Worm (Caenorhabditis elegans) whole organism, young adult: ENCODE measurements around the gene nth-1.

Source experiments
- B0035.1 ChIP-seq: sonication (generic microtip); optimal IDR thresholded peaks from 2 replicates; lab custom pipeline; 2016; ENCODE audit warnings: missing genetic modification characterization, mild to moderate bottlenecking, missing compliant biosample characterization, missing genotype, missing genetic modification reagents
- F10E7.11 ChIP-seq: sonication (generic microtip); optimal IDR thresholded peaks from 2 replicates; lab custom pipeline; 2017; ENCODE audit warnings: mild to moderate bottlenecking, missing genetic modification characterization, moderate library complexity, missing compliant biosample characterization
- F22D6.2 ChIP-seq: sonication (generic microtip); optimal IDR thresholded peaks from 2 replicates; lab custom pipeline; 2016; ENCODE audit warnings: mild to moderate bottlenecking, missing genetic modification characterization, missing compliant biosample characterization
- F33H1.4 ChIP-seq: fragments of 200-800 bp; sonication (Bioruptor generic); IDR thresholded peaks from 2 replicates; pipeline ENCODE4 v1.3.6; 2022; ENCODE audit warnings: missing genetic modification reagents, missing genetic modification characterization, missing compliant biosample characterization
- F37B4.10 ChIP-seq: fragments of 200-800 bp; sonication (Bioruptor generic); IDR thresholded peaks from 2 replicates; pipeline ENCODE4 v1.3.6; 2022; ENCODE audit warnings: missing genetic modification characterization, missing compliant biosample characterization
- F55B11.4 ChIP-seq: sonication (generic microtip); optimal IDR thresholded peaks from 2 replicates; lab custom pipeline; 2016; ENCODE audit warnings: missing compliant biosample characterization, missing genetic modification characterization, borderline replicate concordance; ENCODE audit not compliant: insufficient read depth
- T26A5.8 ChIP-seq: sonication (generic microtip); optimal IDR thresholded peaks from 2 replicates; lab custom pipeline; 2016; ENCODE audit warnings: missing genetic modification characterization, missing compliant biosample characterization
- Y53G8AR.9 ChIP-seq: fragments of 200-800 bp; sonication (Bioruptor generic); conservative IDR thresholded peaks from 2 replicates; pipeline ENCODE4 v1.3.6; 2022; ENCODE audit warnings: missing genetic modification reagents, missing genetic modification characterization, missing compliant biosample characterization
- ZK185.1 ChIP-seq: sonication (generic microtip); optimal IDR thresholded peaks from 2 replicates; lab custom pipeline; 2016; ENCODE audit warnings: mild to moderate bottlenecking, missing genetic modification characterization, missing compliant biosample characterization; ENCODE audit not compliant: poor library complexity, severe bottlenecking
- bed-2 ChIP-seq: fragments of 200-800 bp; sonication (Bioruptor generic); IDR thresholded peaks from 2 replicates; pipeline ENCODE4 v1.3.6; 2022; ENCODE audit warnings: missing genetic modification reagents, missing genetic modification characterization, missing compliant biosample characterization
- ccch-3 ChIP-seq: fragments of 200-800 bp; sonication (Bioruptor generic); optimal IDR thresholded peaks from 2 replicates; lab custom pipeline; 2018; ENCODE audit warnings: mild to moderate bottlenecking, missing genetic modification characterization, missing compliant biosample characterization
- ceh-79 ChIP-seq: sonication (generic microtip); optimal IDR thresholded peaks from 2 replicates; lab custom pipeline; 2017; ENCODE audit warnings: mild to moderate bottlenecking, missing genetic modification characterization, missing compliant biosample characterization
- ceh-91 ChIP-seq: fragments of 200-800 bp; sonication (Bioruptor generic); IDR thresholded peaks from 2 replicates; pipeline ENCODE4 v1.3.6; 2022; ENCODE audit warnings: missing genetic modification reagents, missing genetic modification characterization, missing compliant biosample characterization
- chd-7 ChIP-seq: sonication (generic microtip); optimal IDR thresholded peaks from 2 replicates; lab custom pipeline; 2016; ENCODE audit warnings: mild to moderate bottlenecking, missing genetic modification characterization, moderate library complexity, missing compliant biosample characterization
- dpl-1 ChIP-seq: fragments of 150-350 bp; optimal IDR thresholded peaks from 2 replicates; lab custom pipeline; 2014; ENCODE audit warnings: missing biosample characterization, missing genetic modification reagents, missing genetic modification characterization
- egl-18 ChIP-seq: fragments of 200-800 bp; sonication (Bioruptor generic); IDR thresholded peaks from 2 replicates; pipeline ENCODE4 v1.3.6; 2022; ENCODE audit warnings: missing genetic modification reagents, missing genetic modification characterization, missing compliant biosample characterization
- egrh-3 ChIP-seq: fragments of 200-800 bp; sonication (Bioruptor generic); IDR thresholded peaks from 2 replicates; pipeline ENCODE4 v1.3.6; 2022; ENCODE audit warnings: missing genetic modification reagents, missing genetic modification characterization, missing compliant biosample characterization
- hmg-20 ChIP-seq: fragments of 200-800 bp; sonication (Bioruptor generic); IDR thresholded peaks from 2 replicates; pipeline ENCODE4 v1.3.6; 2022; ENCODE audit warnings: missing genetic modification reagents, missing genetic modification characterization, missing compliant biosample characterization
- hrde-1 ChIP-seq: sonication (generic microtip); optimal IDR thresholded peaks from 2 replicates; lab custom pipeline; 2016; ENCODE audit warnings: missing genetic modification characterization, mild to moderate bottlenecking, missing compliant biosample characterization, moderate library complexity, missing genotype, missing genetic modification reagents, borderline replicate concordance
- let-526 ChIP-seq: fragments of 200-800 bp; sonication (Bioruptor generic); IDR thresholded peaks from 2 replicates; pipeline ENCODE4 v1.3.6; 2022; ENCODE audit warnings: missing genetic modification reagents, missing genetic modification characterization, missing compliant biosample characterization
- let-607 ChIP-seq, 2 experiments: fragments of 200-800 bp in 1 of 2; sonication (Bioruptor generic) in 1 of 2; sonication (generic microtip) in 1 of 2; optimal IDR thresholded peaks; 2 replicates each; lab custom pipeline; 2016 to 2018; ENCODE audit warnings: mild to moderate bottlenecking in 2 of 2, missing compliant biosample characterization in 2 of 2, missing genetic modification characterization in 2 of 2, moderate library complexity in 2 of 2, missing genotype in 1 of 2
- lin-26 ChIP-seq: fragments of 200-800 bp; sonication (Bioruptor generic); IDR thresholded peaks from 2 replicates; pipeline ENCODE4 v1.3.6; 2022; ENCODE audit warnings: missing genetic modification reagents, missing genetic modification characterization, missing compliant biosample characterization
- lin-35 ChIP-seq, 3 experiments: fragments of 150-350 bp in 2 of 3; sonication (generic microtip) in 1 of 3; optimal IDR thresholded peaks; 2 replicates each; lab custom pipeline; 2014 to 2018; ENCODE audit warnings: missing biosample characterization in 3 of 3, missing genetic modification characterization in 3 of 3, missing genetic modification reagents in 3 of 3
- lir-1 ChIP-seq: fragments of 200-800 bp; sonication (Bioruptor generic); conservative IDR thresholded peaks from 2 replicates; pipeline ENCODE4 v1.3.6; 2022; ENCODE audit warnings: missing genetic modification reagents, missing genetic modification characterization, missing compliant biosample characterization
- lsl-1 ChIP-seq: fragments of 200-800 bp; sonication (Bioruptor generic); optimal IDR thresholded peaks from 2 replicates; lab custom pipeline; 2018; ENCODE audit warnings: mild to moderate bottlenecking, missing genetic modification characterization, moderate library complexity, missing compliant biosample characterization
- madf-10 ChIP-seq: sonication (generic microtip); optimal IDR thresholded peaks from 2 replicates; lab custom pipeline; 2016; ENCODE audit warnings: mild to moderate bottlenecking, missing genetic modification characterization, missing compliant biosample characterization
- nfyb-1 ChIP-seq: fragments of 200-800 bp; sonication (Bioruptor generic); IDR thresholded peaks from 2 replicates; pipeline ENCODE4 v1.3.6; 2022; ENCODE audit warnings: missing genetic modification reagents, missing genetic modification characterization, missing compliant biosample characterization
- nhr-120 ChIP-seq: fragments of 200-800 bp; sonication (Bioruptor generic); IDR thresholded peaks from 2 replicates; pipeline ENCODE4 v1.3.6; 2022; ENCODE audit warnings: missing genetic modification characterization, missing compliant biosample characterization
- pbrm-1 ChIP-seq: fragments of 200-800 bp; sonication (Bioruptor generic); IDR thresholded peaks from 2 replicates; pipeline ENCODE4 v1.3.6; 2022; ENCODE audit warnings: missing genetic modification reagents, missing genetic modification characterization, missing compliant biosample characterization
- repo-1 ChIP-seq: sonication (generic microtip); optimal IDR thresholded peaks from 2 replicates; lab custom pipeline; 2017; ENCODE audit warnings: mild to moderate bottlenecking, missing genetic modification characterization, missing compliant biosample characterization
- snpc-1.3 ChIP-seq: sonication (generic microtip); optimal IDR thresholded peaks from 2 replicates; lab custom pipeline; 2017; ENCODE audit warnings: missing genetic modification characterization, mild to moderate bottlenecking, missing compliant biosample characterization, antibody characterized with exemption, moderate library complexity, missing genotype, missing genetic modification reagents; ENCODE audit not compliant: insufficient read depth
- snpc-3.4 ChIP-seq: sonication (generic microtip); optimal IDR thresholded peaks from 2 replicates; lab custom pipeline; 2017; ENCODE audit warnings: missing genetic modification characterization, mild to moderate bottlenecking, missing compliant biosample characterization, antibody characterized with exemption, moderate library complexity, missing genotype, missing genetic modification reagents
- somi-1 ChIP-seq: fragments of 200-800 bp; sonication (Bioruptor generic); optimal IDR thresholded peaks from 2 replicates; lab custom pipeline; 2018; ENCODE audit warnings: mild to moderate bottlenecking, missing genetic modification characterization, missing compliant biosample characterization
- sptf-2 ChIP-seq: fragments of 200-800 bp; sonication (Bioruptor generic); optimal IDR thresholded peaks from 2 replicates; lab custom pipeline; 2018; ENCODE audit warnings: mild to moderate bottlenecking, missing genetic modification characterization, missing compliant biosample characterization
- tbp1 ChIP-seq: fragments of 200-800 bp; sonication (Bioruptor generic); optimal IDR thresholded peaks from 2 replicates; lab custom pipeline; 2018; ENCODE audit warnings: mild to moderate bottlenecking, missing genetic modification characterization, missing compliant biosample characterization
- tbx-9 ChIP-seq: sonication (generic microtip); optimal IDR thresholded peaks from 2 replicates; lab custom pipeline; 2016; ENCODE audit warnings: borderline replicate concordance, missing genetic modification characterization, inconsistent platforms, missing compliant biosample characterization
- unc-62 ChIP-seq: fragments of 150-350 bp; optimal IDR thresholded peaks from 2 replicates; lab custom pipeline; 2014; ENCODE audit warnings: missing biosample characterization, missing genetic modification reagents, missing genetic modification characterization
- zfh-2 ChIP-seq: fragments of 200-800 bp; sonication (Bioruptor generic); conservative IDR thresholded peaks from 2 replicates; pipeline ENCODE4 v1.3.6; 2022; ENCODE audit warnings: missing genetic modification reagents, missing genetic modification characterization, missing compliant biosample characterization
- ztf-26 ChIP-seq: sonication (generic microtip); optimal IDR thresholded peaks from 2 replicates; lab custom pipeline; 2017; ENCODE audit warnings: missing genetic modification characterization, missing compliant biosample characterization
- ztf-28 ChIP-seq: fragments of 200-800 bp; sonication (Bioruptor generic); IDR thresholded peaks from 2 replicates; pipeline ENCODE4 v1.3.6; 2022; ENCODE audit warnings: missing genetic modification reagents, missing genetic modification characterization, missing compliant biosample characterization

nth-1 gene

DNA sequence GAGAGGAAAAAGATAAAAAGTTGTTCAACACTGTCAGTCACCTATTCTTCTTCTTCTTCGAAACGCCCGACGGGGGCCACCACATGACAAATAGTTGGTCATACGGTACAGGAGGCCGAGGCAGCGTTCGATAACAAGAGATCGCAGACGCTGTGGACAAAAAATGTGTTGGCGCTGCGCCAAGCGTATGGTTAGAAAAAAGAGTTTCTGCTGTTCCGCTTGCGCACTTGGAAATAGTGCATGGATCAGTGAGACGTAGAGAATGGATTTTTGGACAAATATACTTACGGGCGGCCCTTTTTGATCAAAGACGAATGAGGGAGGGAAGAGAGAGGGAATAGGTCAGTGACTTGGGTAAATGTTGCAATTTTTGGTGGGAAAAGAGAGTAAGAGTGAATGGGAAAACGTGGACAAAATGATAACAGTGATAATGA lies 9.3 kb downstream of the nth-1 start (continued):
- TF ChIP-seq lin-26 (no peak), somi-1 (GFP tag; lab: Kevin White, UChicago) (peak; percentile 75), nfyb-1 (GFP tag; lab: Robert Waterston, UW) (peak; percentile 68; the same call in 1 of the 2 replicates), lin-35 (GFP tag; optimal IDR thresholded peaks at IDR 0.05; lab: Kevin White, UChicago) (no peak), F22D6.2 (tag; lab: Kevin White, UChicago) (peak; percentile 14), sptf-2 (GFP tag; lab: Kevin White, UChicago) (no peak), lir-1 (GFP tag; lab: Robert Waterston, UW) (0 out of 2 replicates have a peak, but pooled peaks have one; percentile 29), egrh-3 (GFP tag; lab: Robert Waterston, UW) (no peak), ztf-26 (tag; lab: Kevin White, UChicago) (peak; percentile 75), egl-18 (GFP tag; lab: Robert Waterston, UW) (no peak), lsl-1 (GFP tag; lab: Kevin White, UChicago) (no peak), F37B4.10 (no peak), unc-62 (GFP tag; lab: Kevin White, UChicago) (peak; percentile 35), tbx-9 (no peak), zfh-2 (GFP tag; lab: Robert Waterston, UW) (peak; percentile 73), repo-1 (tag; lab: Kevin White, UChicago) (no peak), dpl-1 (no peak), snpc-1.3 (tag; lab: Kevin White, UChicago) (no peak), pbrm-1 (GFP tag; lab: Robert Waterston, UW) (0 out of 2 replicates have a peak, but pooled peaks have one; percentile 52), F33H1.4 (GFP tag; lab: Robert Waterston, UW) (no peak), ZK185.1 (tag; lab: Kevin White, UChicago) (no peak), bed-2 (GFP tag; lab: Robert Waterston, UW) (no peak), hrde-1 (no peak), B0035.1 (no peak), T26A5.8 (no peak), ztf-28 (no peak), Y53G8AR.9 (GFP tag; lab: Robert Waterston, UW) (no peak), let-526 (GFP tag; lab: Robert Waterston, UW) (0 out of 2 replicates have a peak, but pooled peaks have one; percentile 60), madf-10 (tag; lab: Kevin White, UChicago) (peak; percentile 64), hmg-20 (GFP tag; lab: Robert Waterston, UW) (no peak), snpc-3.4 (tag; lab: Kevin White, UChicago) (no peak), let-607 (tag; optimal IDR thresholded peaks at IDR 0.05; lab: Kevin White, UChicago) (peak; percentile 55 to 58), F10E7.11 (no peak), F55B11.4 (tag; lab: Kevin White, UChicago) (no peak), ccch-3 (GFP tag; lab: Kevin White, UChicago) (no peak), ceh-91 (no peak)

- TF ChIP-seq ceh-79 (tag; lab: Kevin White, UChicago), result no peak
- TF ChIP-seq zfh-2 (GFP tag; lab: Robert Waterston, UW), result no peak
- TF ChIP-seq tbp1 (GFP tag; lab: Kevin White, UChicago), result no peak
- no peak for TF ChIP-seq chd-7 (tag; lab: Kevin White, UChicago)
- TF ChIP-seq nhr-120 (GFP tag; lab: Robert Waterston, UW), result no peak
These were observed 10.9 kb downstream of the nth-1 start for ce11 chrIII:4283175-4283574.
